Worm (Caenorhabditis elegans): ENCODE data around the gene K08D10.14.

DNA sequence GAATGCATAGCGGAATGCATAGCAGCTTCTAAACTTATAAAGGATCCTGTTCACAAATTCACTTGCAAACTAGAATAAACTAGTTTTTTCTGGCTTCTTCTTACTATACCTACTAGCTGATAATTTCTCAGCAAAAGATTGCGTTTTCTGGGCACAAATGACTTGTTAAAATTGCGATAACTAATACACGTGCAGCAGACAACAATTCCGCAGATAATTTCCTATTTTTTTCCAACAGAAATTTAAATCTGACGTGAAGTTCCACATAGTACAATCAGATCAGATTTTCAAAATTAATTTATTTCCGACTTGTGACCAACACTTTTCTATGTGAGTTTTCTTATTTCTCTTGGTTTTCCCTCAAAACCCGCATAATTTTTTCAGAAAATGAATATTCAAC, 9.7 kb downstream of the K08D10.14 start, which contains the start of gene scrm-8:
- TF ChIP-seq ztf-7 (tag; optimal IDR thresholded peaks at IDR 0.05) (no peak), ceh-82 (tag; optimal IDR thresholded peaks at IDR 0.05) (no peak), lsy-2 (tag; optimal IDR thresholded peaks at IDR 0.05) (no peak), arid-1 (GFP tag; conservative IDR thresholded peaks at IDR 0.05) (no peak), nhr-11 (tag; optimal IDR thresholded peaks at IDR 0.05) (no peak), saeg-2 (GFP tag; IDR thresholded peaks at IDR 0.05) (no peak), pha-4 (GFP tag; IDR thresholded peaks at IDR 0.05) (no peak), pha-4 (tag; optimal IDR thresholded peaks at IDR 0.05) (no peak), ama-1 (optimal IDR thresholded peaks at IDR 0.05) (no peak), nhr-48 (tag; optimal IDR thresholded peaks at IDR 0.05) (no peak), unc-39 (tag; optimal IDR thresholded peaks at IDR 0.05) (no peak), unc-62 (GFP tag; optimal IDR thresholded peaks at IDR 0.05 in 1 of 2) (no peak), unc-62 (tag; optimal IDR thresholded peaks at IDR 0.05) (no peak)

Data from whole organism, L4 larva.